Worm (Caenorhabditis elegans) whole organism, L1 larva: ENCODE results near the gene F08D12.2.

Source experiments
- C34B4.2 ChIP-seq: sonication (generic microtip); optimal IDR thresholded peaks from 2 replicates; lab custom pipeline; 2017; ENCODE audit warnings: mild to moderate bottlenecking, missing genetic modification characterization, missing compliant biosample characterization
- aly-2 ChIP-seq: fragments of 150-350 bp; optimal IDR thresholded peaks from 2 replicates; lab custom pipeline; 2014; ENCODE audit warnings: missing biosample characterization, missing genetic modification characterization
- ama-1 ChIP-seq: fragments of 150-350 bp; optimal IDR thresholded peaks from 2 replicates; lab custom pipeline; 2014
- blmp-1 ChIP-seq: fragments of 150-350 bp; optimal IDR thresholded peaks from 2 replicates; lab custom pipeline; 2014; ENCODE audit warnings: missing biosample characterization, missing genetic modification characterization
- ceh-63 ChIP-seq: fragments of 200-800 bp; sonication (Bioruptor generic); optimal IDR thresholded peaks from 2 replicates; lab custom pipeline; 2018; ENCODE audit warnings: mild to moderate bottlenecking, missing genetic modification characterization, missing compliant biosample characterization
- ceh-8 ChIP-seq: fragments of 200-800 bp; sonication (Bioruptor generic); optimal IDR thresholded peaks from 2 replicates; lab custom pipeline; 2018; ENCODE audit warnings: mild to moderate bottlenecking, missing genetic modification characterization, moderate library complexity, missing compliant biosample characterization
- ceh-82 ChIP-seq, 3 experiments: fragments of 150-350 bp in 1 of 3; sonication (generic microtip) in 2 of 3; optimal IDR thresholded peaks; 2 replicates each; lab custom pipeline; 2014 to 2017; ENCODE audit warnings: missing biosample characterization in 3 of 3, missing genetic modification characterization in 3 of 3
- ceh-90 ChIP-seq: sonication (generic microtip); optimal IDR thresholded peaks from 2 replicates; lab custom pipeline; 2016; ENCODE audit warnings: missing genetic modification characterization, missing compliant biosample characterization
- ces-1 ChIP-seq: fragments of 150-350 bp; optimal IDR thresholded peaks from 2 replicates; lab custom pipeline; 2014; ENCODE audit warnings: missing biosample characterization, missing genetic modification reagents, missing genetic modification characterization
- dsc-1 ChIP-seq: sonication (generic microtip); optimal IDR thresholded peaks from 2 replicates; lab custom pipeline; 2016; ENCODE audit warnings: mild to moderate bottlenecking, missing genetic modification characterization, missing compliant biosample characterization
- efl-3 ChIP-seq: fragments of 200-800 bp; sonication (Bioruptor generic); optimal IDR thresholded peaks from 2 replicates; lab custom pipeline; 2018; ENCODE audit warnings: mild to moderate bottlenecking, missing genetic modification characterization, missing compliant biosample characterization
- fkh-10 ChIP-seq: sonication (generic microtip); optimal IDR thresholded peaks from 2 replicates; lab custom pipeline; 2017; ENCODE audit warnings: missing biosample characterization, missing genetic modification reagents, missing genetic modification characterization
- hlh-17 ChIP-seq: fragments of 200-800 bp; sonication (Bioruptor generic); optimal IDR thresholded peaks from 2 replicates; lab custom pipeline; 2018; ENCODE audit warnings: missing genetic modification characterization, mild to moderate bottlenecking, missing compliant biosample characterization, moderate library complexity, borderline replicate concordance
- irx-1 ChIP-seq: sonication (generic microtip); optimal IDR thresholded peaks from 2 replicates; lab custom pipeline; 2016; ENCODE audit warnings: missing genetic modification characterization, missing compliant biosample characterization
- lin-15B ChIP-seq: fragments of 150-350 bp; sonication (generic microtip); optimal IDR thresholded peaks from 3 replicates; lab custom pipeline; 2014; ENCODE audit warnings: missing biosample characterization, missing genetic modification characterization
- lin-35 ChIP-seq, 2 experiments: fragments of 150-350 bp; optimal IDR thresholded peaks; 2 replicates each; lab custom pipeline; 2014; ENCODE audit warnings: missing biosample characterization in 2 of 2, missing genetic modification characterization in 2 of 2, missing genetic modification reagents in 2 of 2
- lin-39 ChIP-seq: fragments of 150-350 bp; optimal IDR thresholded peaks from 2 replicates; lab custom pipeline; 2014; ENCODE audit warnings: missing biosample characterization, missing genetic modification reagents, missing genetic modification characterization
- lir-3 ChIP-seq: sonication (generic microtip); optimal IDR thresholded peaks from 2 replicates; lab custom pipeline; 2016; ENCODE audit warnings: mild to moderate bottlenecking, missing genetic modification characterization, moderate library complexity, missing compliant biosample characterization; ENCODE audit not compliant: poor library complexity
- lsy-2 ChIP-seq, 2 experiments: fragments of 150-350 bp; optimal IDR thresholded peaks; 2 replicates each; lab custom pipeline; 2014; ENCODE audit warnings: missing biosample characterization in 2 of 2, missing genetic modification characterization in 2 of 2
- nhr-20 ChIP-seq: sonication (generic microtip); optimal IDR thresholded peaks from 2 replicates; lab custom pipeline; 2016; ENCODE audit warnings: mild to moderate bottlenecking, missing genetic modification characterization, missing compliant biosample characterization
- nhr-237 ChIP-seq: fragments of 150-350 bp; optimal IDR thresholded peaks from 2 replicates; lab custom pipeline; 2014; ENCODE audit warnings: missing biosample characterization, missing genetic modification characterization
- nhr-71 ChIP-seq: sonication (generic microtip); optimal IDR thresholded peaks from 2 replicates; lab custom pipeline; 2016; ENCODE audit warnings: mild to moderate bottlenecking, missing genetic modification characterization, moderate library complexity, missing compliant biosample characterization
- nhr-77 ChIP-seq: fragments of 150-350 bp; optimal IDR thresholded peaks from 2 replicates; lab custom pipeline; 2014; ENCODE audit warnings: missing biosample characterization, missing genetic modification characterization
- nhr-85 ChIP-seq: sonication (generic microtip); peaks from one replicate; lab custom pipeline; 2016; ENCODE audit warnings: missing genetic modification characterization, inconsistent platforms, missing compliant biosample characterization
- pqm-1 ChIP-seq: sonication (generic microtip); optimal IDR thresholded peaks from 3 replicates; lab custom pipeline; 2017; ENCODE audit warnings: missing biosample characterization, missing genetic modification characterization
- rnt-1 ChIP-seq: sonication (generic microtip); optimal IDR thresholded peaks from 2 replicates; lab custom pipeline; 2016; ENCODE audit warnings: mild to moderate bottlenecking, missing genetic modification characterization, moderate library complexity, missing compliant biosample characterization
- sox-4 ChIP-seq: sonication (generic microtip); optimal IDR thresholded peaks from 2 replicates; lab custom pipeline; 2016; ENCODE audit warnings: missing genetic modification characterization, missing compliant biosample characterization
- sptf-1 ChIP-seq: fragments of 150-350 bp; optimal IDR thresholded peaks from 2 replicates; lab custom pipeline; 2014; ENCODE audit warnings: missing biosample characterization, missing genetic modification characterization
- tlp-1 ChIP-seq: fragments of 150-350 bp; optimal IDR thresholded peaks from 2 replicates; lab custom pipeline; 2014; ENCODE audit warnings: missing biosample characterization, missing genetic modification characterization
- unc-86 ChIP-seq: sonication (generic microtip); optimal IDR thresholded peaks from 2 replicates; lab custom pipeline; 2016; ENCODE audit warnings: missing genetic modification characterization, missing compliant biosample characterization
- unc-98 ChIP-seq: fragments of 200-800 bp; sonication (Bioruptor generic); IDR thresholded peaks from 2 replicates; pipeline ENCODE4 v1.3.6; 2022; ENCODE audit warnings: missing genetic modification characterization, missing compliant biosample characterization
- vab-15 ChIP-seq: sonication (generic microtip); optimal IDR thresholded peaks from 2 replicates; lab custom pipeline; 2017; ENCODE audit warnings: missing genotype, mild to moderate bottlenecking, missing genetic modification characterization, missing compliant biosample characterization
- zag-1 ChIP-seq: fragments of 150-350 bp; optimal IDR thresholded peaks from 2 replicates; lab custom pipeline; 2014; ENCODE audit warnings: missing biosample characterization, missing genetic modification characterization
- ztf-11 ChIP-seq, 2 experiments: sonication (generic microtip); optimal IDR thresholded peaks; 2 replicates each; lab custom pipeline; 2016 to 2017; ENCODE audit warnings: missing genetic modification characterization in 2 of 2, missing biosample characterization in 1 of 2, missing compliant biosample characterization in 1 of 2

The F08D12.2 gene

DNA sequence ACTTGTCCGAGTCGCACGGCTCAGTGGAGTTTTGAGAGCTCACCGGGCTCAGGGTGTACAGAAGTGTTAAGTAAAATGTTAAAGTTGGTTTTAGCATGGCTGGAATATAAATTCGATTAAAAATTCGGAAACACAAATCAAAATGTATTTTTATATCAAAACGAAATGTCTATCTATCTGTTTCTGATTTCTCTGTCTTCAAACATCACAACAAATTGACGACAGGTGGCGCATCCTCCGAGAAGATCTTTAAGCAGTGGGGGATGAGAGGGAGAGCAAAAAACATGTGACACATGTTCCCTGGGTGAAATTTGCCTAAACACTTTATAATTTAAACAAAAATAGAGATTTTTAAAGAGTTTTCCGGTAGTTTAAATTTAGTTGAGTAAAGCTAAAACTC, 12.4 kb upstream of the F08D12.2 start, which contains the start of gene F08D12.7:
F08D12.7 (minus strand) TSS at position 101 of the 400 bp plus-strand sequence.
- no peak for TF ChIP-seq ceh-63 (GFP tag; lab: Kevin White, UChicago)
- no peak for TF ChIP-seq ces-1 (GFP tag; lab: Kevin White, UChicago)
- TF ChIP-seq rnt-1: peak; percentile 8

DNA sequence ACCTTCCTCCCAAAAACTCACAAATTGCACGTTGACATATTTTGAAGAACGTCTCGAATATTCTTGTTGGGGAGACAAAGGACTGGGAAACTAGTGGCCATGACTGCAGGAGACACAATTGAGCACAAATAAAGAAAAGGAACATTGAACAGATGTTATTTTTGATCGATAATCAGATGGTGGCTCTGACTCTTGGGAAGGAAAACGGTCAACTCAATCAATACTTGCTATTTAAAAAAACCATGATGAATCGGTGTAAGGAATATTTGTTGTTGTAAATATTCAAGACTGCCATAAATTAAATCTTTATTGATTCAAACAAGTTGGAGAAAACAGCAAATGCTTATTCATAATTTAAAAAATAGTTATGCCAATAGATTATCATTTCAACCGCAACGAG, 10.7 kb upstream of the F08D12.2 start, which contains the start of gene fbxb-105:
fbxb-105 (minus strand) TSS at position 101 of the 400 bp plus-strand sequence.
- TF ChIP-seq ztf-11 (tag; optimal IDR thresholded peaks at IDR 0.05; lab: Kevin White, UChicago) (no peak), nhr-85 (tag; lab: Kevin White, UChicago) (no peak)

DNA sequence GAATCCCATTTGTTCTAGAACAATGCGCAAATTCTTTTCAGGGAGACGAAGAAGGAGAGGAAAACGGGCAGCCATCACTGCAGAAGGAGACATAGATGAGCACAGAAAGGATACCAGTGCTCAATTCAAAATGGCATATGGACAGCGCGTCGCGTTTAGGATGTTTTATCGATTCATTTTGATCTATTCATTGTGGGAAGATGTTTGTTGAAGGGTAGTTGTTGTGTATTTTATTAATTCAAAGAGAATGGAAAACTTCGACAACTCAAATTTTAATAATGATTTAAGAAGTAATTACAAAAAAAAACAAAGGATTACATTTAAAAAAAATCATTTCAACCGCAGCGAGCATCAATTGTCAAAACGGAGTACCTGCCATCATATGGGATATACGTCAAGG, 9.3 kb upstream of the F08D12.2 start, which contains the start of gene sdz-10:
sdz-10 (minus strand) TSS at position 101 of the 400 bp plus-strand sequence.
- TF ChIP-seq lir-3 (tag; lab: Kevin White, UChicago): no peak
- no peak for TF ChIP-seq sox-4
- TF ChIP-seq ceh-82 (tag; optimal IDR thresholded peaks at IDR 0.05; lab: Kevin White, UChicago): no peak
- no peak for TF ChIP-seq nhr-20
- TF ChIP-seq lin-15B (tag; lab: Kevin White, UChicago): no peak
- no peak for TF ChIP-seq hlh-17 (GFP tag; lab: Kevin White, UChicago)
- TF ChIP-seq nhr-237 (tag; lab: Kevin White, UChicago): no peak
- TF ChIP-seq unc-86: no peak
- no peak for TF ChIP-seq ama-1 (lab: Kevin White, UChicago)
- no peak for TF ChIP-seq fkh-10
- TF ChIP-seq lin-35 (GFP tag; optimal IDR thresholded peaks at IDR 0.05; lab: Kevin White, UChicago): no peak
- no peak for TF ChIP-seq pqm-1
- no peak for TF ChIP-seq blmp-1 (tag; lab: Kevin White, UChicago)
- TF ChIP-seq rnt-1: no peak
- no peak for TF ChIP-seq aly-2 (tag; lab: Kevin White, UChicago)
- no peak for TF ChIP-seq ceh-63 (GFP tag; lab: Kevin White, UChicago)

- TF ChIP-seq nhr-20 (no peak), lin-39 (tag; lab: Kevin White, UChicago) (no peak), lin-35 (GFP tag; optimal IDR thresholded peaks at IDR 0.05; lab: Kevin White, UChicago) (no peak), dsc-1 (tag; lab: Kevin White, UChicago) (no peak), nhr-237 (tag; lab: Kevin White, UChicago) (no peak)
Observed at ce11 chrII:2773534-2773933, 7.9 kb upstream of the F08D12.2 start, which contains the start of gene sdz-9. TSS of gene sdz-9 (minus strand) at chrII:2773634.

DNA sequence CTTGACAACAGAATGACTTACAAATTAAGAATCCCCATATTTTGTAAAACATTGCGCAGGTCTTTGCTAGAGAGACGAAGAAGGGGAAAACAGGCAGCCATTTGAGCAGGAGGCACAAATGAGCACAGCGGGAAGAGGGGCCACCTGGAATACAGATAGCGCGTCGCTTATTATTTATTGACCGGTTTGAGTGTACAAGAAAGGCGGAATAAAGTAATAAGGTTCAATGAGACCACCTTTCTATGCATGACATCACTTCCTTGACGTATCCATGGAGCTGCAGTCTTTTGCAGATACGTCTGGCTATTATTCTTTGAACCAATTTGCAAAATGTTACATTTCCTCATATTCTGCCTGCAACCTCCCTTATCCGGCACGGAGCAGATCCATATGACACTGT, 6.6 kb upstream of the F08D12.2 start, which contains the start of gene fbxb-111:
fbxb-111 (minus strand) TSS at position 101 of the 400 bp plus-strand sequence.
- no peak for TF ChIP-seq lin-35 (GFP tag; optimal IDR thresholded peaks at IDR 0.05; lab: Kevin White, UChicago)
- TF ChIP-seq aly-2 (tag; lab: Kevin White, UChicago): no peak
- TF ChIP-seq, all 84 proteins: peak for 0

ce11 chrII:2777846-2778245, 3.6 kb upstream of the F08D12.2 start, which contains the start of gene F08D12.4:
TSS of gene F08D12.4 (plus strand) at chrII:2778146.
- TF ChIP-seq nhr-237 (tag; lab: Kevin White, UChicago): no peak
- TF ChIP-seq lsy-2 (tag; optimal IDR thresholded peaks at IDR 0.05; lab: Kevin White, UChicago): no peak
- TF ChIP-seq unc-98 (GFP tag; lab: Robert Waterston, UW): no peak
- no peak for TF ChIP-seq nhr-71 (tag; lab: Kevin White, UChicago)
- TF ChIP-seq tlp-1 (tag; lab: Kevin White, UChicago): no peak
- TF ChIP-seq vab-15 (tag; lab: Kevin White, UChicago): no peak
- TF ChIP-seq lin-35 (GFP tag; optimal IDR thresholded peaks at IDR 0.05; lab: Kevin White, UChicago): no peak
- TF ChIP-seq aly-2 (tag; lab: Kevin White, UChicago): no peak
- TF ChIP-seq fkh-10: no peak
- no peak for TF ChIP-seq ceh-82 (tag; optimal IDR thresholded peaks at IDR 0.05; lab: Kevin White, UChicago)
- TF ChIP-seq sptf-1 (tag; lab: Kevin White, UChicago): no peak
- no peak for TF ChIP-seq C34B4.2
- no peak for TF ChIP-seq ceh-90
- no peak for TF ChIP-seq nhr-77
- TF ChIP-seq zag-1 (tag; lab: Kevin White, UChicago): no peak
- no peak for TF ChIP-seq irx-1 (tag; lab: Kevin White, UChicago)
- no peak for TF ChIP-seq hlh-17 (GFP tag; lab: Kevin White, UChicago)
- no peak for TF ChIP-seq efl-3 (GFP tag; lab: Kevin White, UChicago)
- no peak for TF ChIP-seq ceh-8 (GFP tag; lab: Kevin White, UChicago)
